Fruit fly (Drosophila melanogaster) S2 (cell line): Measurements from ENCODE around the gene cas.
A peak's percentile ranks its signal among the peaks of the same experiment; 100 is the strongest.

Experiments
- CG8478 ChIP-seq: fragments of >200 bp; optimal IDR thresholded peaks from 2 replicates; lab custom pipeline; 2018
- CTCF ChIP-seq, 2 experiments: fragments of >200 bp; optimal IDR thresholded peaks; 2 replicates each; lab custom pipeline; 2018

Gene cas

DNA sequence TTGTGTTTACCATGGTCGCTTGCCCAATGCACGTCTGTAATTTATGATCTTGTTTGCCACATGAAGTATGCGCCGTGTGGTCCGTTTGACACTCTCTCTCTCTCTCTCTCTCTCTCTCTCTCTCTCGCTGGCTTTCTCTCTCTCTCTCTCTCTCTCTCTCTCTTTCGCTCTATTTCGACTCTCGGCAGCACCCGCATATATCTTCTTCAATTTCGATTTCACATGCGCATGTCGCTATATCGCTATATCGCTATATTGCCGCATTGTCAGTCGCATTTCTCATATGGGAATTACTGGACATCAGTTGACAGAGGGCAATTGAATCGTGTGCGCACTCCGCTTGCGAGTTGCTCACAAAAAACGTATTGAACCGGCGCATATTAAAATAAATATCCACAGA lies 15.5 kb downstream of the cas start:
- no peak for TF ChIP-seq CG8478

DNA sequence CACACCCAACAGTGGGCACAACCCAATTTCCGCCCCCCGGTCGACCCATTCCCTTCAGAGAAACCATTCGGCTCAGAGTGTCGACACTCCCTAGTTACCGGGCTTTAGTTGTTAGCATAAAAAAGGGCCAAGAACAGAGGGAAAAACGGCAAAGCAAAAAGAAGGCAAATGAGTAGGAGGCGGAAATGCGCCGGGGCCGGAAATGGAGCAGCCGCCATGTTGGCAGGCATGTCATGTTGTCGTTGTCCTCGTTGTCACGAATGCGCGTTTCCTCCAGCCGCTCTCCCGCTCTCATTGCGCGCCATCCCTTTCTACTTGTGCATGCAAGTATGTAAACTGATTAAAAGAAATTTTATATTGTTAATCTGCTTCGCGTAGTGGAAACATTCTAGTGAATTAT lies 20.2 kb downstream of the cas start:
- TF ChIP-seq CG8478 (no peak), CTCF (optimal IDR thresholded peaks at IDR 0.05; lab: Kevin White, UChicago) (no peak)

DNA sequence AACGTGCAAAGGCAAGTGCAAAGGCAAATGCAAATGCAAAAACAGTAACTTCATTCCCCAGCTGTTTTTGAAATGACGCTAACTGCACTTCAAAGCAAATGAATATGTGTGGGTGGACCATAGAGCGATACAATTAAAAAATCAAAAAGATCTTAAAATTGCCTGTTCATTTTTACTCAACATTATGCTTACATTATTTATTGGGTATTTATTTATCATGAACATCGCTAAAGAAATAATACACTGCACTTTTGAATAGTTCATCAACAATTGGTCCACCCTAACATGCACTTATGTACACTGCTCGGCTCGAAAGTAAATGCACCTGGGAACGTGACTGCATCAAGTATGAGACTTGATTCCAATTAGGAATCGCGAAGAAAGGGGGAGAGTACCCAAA lies 22.1 kb downstream of the cas start:
- TF ChIP-seq CTCF (optimal IDR thresholded peaks at IDR 0.05; lab: Kevin White, UChicago) (no peak), CG8478 (no peak)

DNA sequence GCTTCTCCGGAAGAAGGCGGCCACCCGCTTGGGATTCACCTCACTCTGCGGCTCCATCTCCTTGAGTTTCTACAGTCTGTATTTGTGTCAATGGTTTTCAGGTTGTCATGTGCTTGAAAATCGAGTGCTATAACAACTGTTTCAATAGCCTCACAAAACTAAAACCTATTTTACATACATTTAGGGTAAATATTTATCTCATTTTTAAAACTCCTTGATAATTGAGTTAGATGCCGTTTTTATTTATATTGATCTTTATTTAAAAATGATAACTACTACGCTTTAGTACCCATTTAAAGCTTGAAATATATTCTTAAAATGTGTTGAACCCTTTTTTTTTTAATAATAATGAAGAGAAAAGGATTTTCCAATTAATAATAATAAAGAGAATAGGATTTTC lies 23.4 kb downstream of the cas start, which contains the start of gene CG2104:
Gene CG2104 (minus strand): TSS at position 101 of the 400 bp plus-strand sequence.
- no peak for TF ChIP-seq CG8478
- TF ChIP-seq CTCF (optimal IDR thresholded peaks at IDR 0.05; lab: Kevin White, UChicago): no peak

DNA sequence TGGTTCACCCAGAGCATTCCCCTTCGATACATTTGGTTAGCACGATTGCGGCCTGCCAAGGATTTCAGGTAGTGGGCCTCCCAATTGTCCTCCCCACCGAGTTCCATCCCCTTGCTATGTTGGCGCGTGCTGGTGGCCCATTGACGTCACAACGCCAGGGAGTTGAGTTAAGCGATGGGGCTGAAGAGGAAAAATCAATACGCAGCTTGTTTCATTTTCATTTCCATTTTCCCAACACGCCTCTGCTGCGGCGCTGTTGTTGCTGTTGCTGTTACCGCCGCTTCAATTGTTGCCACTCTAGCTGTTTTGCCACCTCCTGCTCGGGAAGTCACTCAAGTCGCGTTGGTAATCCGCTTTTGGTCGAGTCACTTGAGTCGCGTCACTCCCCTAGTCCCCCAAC lies 25.6 kb downstream of the cas start:
- TF ChIP-seq CG8478 (no peak), CTCF (optimal IDR thresholded peaks at IDR 0.05; lab: Kevin White, UChicago) (no peak)

DNA sequence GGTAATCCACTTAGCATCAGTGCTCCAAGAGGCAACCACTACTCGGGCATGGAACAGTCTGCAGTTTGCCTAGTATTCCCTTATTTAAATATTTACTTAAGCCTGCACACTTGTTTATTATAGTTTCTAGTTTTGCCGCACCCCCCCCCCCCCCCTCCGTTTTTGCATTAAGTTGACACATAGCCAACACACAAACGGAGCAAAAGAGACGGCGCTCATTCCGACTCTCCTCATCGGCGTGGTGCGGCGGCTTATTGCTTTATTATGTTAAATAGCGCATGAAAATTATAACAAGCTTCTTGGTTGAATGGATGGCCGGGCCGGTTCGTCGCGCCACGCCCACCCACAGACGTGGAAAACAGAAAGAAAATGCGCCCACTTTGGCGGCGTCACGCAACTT lies 27.0 kb downstream of the cas start:
- TF ChIP-seq CTCF (optimal IDR thresholded peaks at IDR 0.05; lab: Kevin White, UChicago): no peak
- no peak for TF ChIP-seq CG8478

DNA sequence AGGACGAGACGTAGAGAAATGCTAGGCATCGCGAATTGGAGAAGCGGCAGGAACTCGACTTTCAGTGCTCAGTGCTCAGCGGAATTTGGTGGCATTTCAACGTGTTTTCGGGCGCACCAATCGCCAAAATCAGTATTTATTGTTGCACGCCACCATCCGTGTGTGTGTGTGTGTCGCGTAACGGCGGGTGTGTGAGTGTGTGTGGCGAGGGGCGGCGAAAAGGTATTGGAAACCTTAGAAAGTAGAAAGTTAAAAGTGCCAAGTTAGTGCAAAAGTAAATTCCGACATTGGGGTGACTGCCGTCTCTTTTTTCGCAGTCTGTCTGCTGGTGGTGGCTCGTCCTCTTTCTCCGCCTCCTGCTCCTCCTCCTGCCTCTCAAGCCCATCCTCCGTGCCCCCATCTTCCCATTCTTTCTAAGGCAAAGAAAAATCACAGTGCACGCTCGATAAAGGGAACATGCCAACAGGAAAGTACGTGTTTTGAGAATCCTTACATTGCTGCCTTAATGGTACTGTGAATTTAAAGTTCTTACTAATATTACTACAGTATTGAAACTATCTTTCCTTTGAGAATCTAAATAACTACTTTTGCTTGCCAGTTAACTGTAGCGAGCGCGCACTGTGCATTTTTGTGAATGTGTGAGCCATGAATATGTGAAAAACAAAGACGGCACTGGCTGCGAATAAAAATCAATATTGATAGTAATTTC lies 30.4 kb downstream of the cas start:
- TF ChIP-seq CG8478 (no peak), CTCF (optimal IDR thresholded peaks at IDR 0.05; lab: Kevin White, UChicago) (no peak)

DNA sequence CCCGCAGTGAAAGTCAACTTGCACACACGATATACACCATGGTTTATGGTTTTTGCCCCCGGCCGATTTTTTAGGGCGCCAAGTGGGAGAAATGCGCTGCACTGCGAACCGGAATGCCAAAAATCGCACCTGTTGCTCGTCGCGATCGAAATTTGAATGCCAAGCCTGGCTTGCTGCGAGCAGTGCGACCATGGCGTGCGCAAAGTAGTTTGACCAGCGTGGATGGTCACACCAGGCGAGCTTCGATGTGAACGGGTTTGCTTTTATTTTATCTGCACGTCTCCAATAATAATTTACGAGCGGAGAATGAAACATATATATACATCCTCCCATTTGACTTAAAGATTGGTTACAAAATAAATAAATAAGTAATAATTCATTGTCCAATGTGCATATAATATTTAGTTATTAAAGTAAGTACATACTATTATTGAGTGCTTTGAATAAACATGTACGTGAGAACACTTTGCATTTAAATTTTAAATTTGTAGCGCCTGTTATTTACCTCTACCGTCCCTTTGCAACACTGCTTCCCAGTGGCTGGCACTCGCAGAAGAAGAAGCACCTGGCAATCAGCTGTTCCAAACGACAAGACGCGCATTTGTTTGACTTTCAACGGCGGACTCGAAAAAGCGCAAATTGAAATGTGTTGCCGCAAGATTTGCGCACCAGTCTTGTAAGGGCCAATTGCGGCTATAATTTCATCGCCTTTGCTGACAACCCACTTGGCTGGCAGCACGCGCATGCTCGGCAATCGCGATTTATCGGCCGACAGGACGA lies 31.1 kb downstream of the cas start, which contains the start of the genes Rab23 and plx:
Gene Rab23 (minus strand): TSS at position 166 of the 780 bp plus-strand sequence.
Gene plx (plus strand): TSS at position 587 of the 780 bp plus-strand sequence.
- TF ChIP-seq CG8478 (no peak), CTCF (optimal IDR thresholded peaks at IDR 0.05; lab: Kevin White, UChicago) (peak in 1 of 2 experiments; percentile 27)

DNA sequence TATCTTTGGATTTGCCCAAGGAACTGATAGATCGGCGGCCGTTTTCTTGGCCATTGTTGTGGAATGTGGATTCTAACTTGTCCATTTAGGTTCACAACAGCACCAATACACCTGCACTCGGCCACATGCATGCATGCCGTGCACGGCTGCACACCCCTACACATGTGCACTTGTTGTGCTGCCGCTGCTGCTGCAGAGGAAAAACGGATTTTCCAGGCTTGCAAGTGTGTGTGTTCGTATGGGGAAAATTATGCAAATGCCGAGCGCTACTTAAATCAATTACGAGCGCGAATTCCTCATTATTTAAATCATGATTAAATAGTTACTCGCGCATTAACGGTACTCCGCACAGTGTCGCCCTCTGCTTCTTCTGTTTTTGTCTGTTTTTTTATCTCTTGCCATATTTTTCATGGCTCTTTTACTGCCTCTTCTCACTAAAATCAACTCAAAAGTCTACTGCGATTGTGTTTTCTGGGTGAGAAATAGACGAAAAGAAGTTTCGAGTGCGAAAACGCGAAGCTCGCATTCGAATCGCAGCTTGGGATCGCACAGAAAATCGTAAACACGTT lies 32.0 kb downstream of the cas start:
- TF ChIP-seq CTCF (optimal IDR thresholded peaks at IDR 0.05; lab: Kevin White, UChicago) (no peak), CG8478 (no peak)

DNA sequence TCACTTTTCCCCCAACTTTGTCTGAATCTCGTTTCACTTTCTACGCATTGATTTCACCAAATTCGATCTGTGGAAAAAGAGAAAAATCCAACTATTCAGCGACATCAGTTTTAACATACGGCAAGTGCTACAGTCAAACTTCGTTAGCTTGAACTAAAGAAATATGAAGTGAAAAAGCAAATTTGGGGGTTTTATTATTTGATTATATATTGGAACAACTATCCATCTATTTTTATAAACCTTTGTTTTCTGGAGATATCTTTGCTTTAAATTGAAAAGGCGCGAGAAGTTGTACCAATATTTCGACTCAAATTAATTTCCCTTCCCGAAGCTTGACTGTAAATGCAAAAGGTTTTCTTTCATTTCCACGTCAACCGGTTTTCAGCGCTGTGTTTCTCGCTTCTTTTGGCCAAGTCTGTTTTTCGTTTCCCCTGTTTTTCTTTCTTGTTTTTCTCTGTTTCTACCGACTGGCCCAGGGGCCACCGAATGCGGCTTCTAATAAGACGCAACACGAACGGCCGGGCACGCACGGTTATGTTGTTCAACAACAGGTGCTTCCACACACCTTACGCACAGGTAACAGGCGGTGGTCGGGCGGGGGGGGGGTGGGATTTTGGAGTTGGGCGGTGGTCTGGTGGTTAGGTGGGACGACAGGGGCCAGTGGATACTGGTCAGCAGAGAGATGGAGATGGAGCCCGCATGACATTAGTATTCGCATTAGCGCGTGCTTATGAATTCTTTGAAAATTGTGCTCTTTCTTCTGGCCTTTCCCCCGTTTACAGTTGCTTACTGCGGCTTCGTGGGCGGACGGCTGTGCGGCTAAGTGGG lies 33.5 kb downstream of the cas start:
- TF ChIP-seq CG8478: no peak
- no peak for TF ChIP-seq CTCF (optimal IDR thresholded peaks at IDR 0.05; lab: Kevin White, UChicago)

DNA sequence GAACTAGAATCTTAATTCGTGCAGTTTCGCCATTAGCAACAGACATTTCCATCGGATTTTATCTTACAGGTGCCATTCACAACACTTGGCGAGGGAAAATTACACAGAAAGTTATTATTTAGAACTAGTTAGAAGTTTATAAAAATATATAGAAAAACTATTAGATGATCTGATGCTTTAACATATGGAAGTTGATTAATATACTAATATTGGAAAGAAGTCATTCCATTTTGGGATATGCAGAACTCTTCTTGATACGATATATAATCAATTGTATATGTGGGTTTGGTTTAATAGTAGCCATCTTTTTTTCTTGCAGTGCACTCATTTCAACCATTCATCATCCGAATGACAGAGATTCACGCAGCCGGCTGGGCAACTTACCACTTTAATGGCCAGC lies 34.4 kb downstream of the cas start:
- TF ChIP-seq CTCF (optimal IDR thresholded peaks at IDR 0.05; lab: Kevin White, UChicago) (no peak), CG8478 (no peak)

DNA sequence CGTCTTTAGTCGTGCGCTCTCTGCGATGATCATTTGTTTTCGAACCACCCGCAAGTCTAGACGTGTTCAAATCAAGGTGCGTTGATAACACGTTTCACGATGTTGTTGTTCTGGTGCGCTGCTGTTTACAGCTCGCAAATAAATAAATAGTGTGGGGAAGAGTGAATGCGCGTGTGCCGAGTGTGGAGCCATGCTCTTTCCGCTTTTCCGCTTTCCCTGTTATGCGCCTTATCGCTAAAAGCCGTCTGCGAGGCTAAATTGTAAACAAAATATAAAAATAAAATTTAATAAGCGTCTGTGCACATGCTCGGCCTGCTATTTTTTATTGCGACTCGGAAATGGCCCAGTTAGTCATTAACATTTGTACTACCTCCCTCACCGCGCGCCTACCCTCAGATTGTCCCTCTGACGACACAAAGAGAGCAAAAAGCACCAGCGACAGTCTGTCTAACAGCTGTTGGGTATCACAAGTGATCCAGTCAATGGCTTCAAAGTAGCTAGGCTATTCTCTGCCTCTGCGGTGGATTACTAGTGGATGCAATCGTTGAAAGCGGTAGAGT lies 43.9 kb downstream of the cas start:
- TF ChIP-seq CG8478 (no peak), CTCF (optimal IDR thresholded peaks at IDR 0.05; lab: Kevin White, UChicago) (no peak)

DNA sequence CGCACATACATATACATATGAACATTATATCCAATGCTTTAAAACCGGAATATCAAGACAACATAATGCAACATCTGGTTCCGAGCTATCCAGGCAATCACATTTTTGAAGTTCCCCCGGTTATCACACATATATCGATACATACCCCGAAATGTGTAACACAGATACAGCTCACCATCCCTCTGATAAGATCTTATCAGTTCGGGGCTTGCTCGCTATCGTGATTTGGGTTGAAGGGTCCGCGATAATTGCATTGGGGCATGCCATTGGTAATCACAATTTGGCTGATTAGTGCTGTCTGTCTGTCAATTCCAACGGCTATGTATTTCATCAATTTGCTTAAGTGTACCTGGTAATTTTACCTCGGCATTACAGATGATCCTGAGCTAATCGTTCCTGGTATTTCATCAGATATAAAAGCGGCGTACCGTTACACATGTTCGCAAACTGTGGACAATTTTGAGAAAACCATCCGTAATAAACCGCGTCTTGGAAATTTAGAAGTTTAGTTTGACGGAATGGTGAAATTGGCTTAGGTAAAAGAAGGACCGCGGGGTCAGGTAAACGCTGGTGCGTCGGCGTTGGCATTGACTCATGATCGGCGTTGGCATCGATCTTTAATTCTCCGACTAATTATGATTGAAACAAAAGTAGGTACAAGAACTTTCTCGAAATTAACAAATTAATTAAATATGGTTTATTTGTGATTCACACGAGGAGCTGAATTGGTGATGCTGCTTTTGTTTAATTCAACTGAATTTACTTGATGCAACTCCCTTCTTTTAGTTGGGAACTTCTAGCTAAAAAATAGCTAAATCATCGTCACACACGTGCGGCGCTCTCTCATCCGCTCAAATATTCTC lies 44.6 kb downstream of the cas start:
- TF ChIP-seq CG8478 (no peak), CTCF (optimal IDR thresholded peaks at IDR 0.05; lab: Kevin White, UChicago) (no peak)

DNA sequence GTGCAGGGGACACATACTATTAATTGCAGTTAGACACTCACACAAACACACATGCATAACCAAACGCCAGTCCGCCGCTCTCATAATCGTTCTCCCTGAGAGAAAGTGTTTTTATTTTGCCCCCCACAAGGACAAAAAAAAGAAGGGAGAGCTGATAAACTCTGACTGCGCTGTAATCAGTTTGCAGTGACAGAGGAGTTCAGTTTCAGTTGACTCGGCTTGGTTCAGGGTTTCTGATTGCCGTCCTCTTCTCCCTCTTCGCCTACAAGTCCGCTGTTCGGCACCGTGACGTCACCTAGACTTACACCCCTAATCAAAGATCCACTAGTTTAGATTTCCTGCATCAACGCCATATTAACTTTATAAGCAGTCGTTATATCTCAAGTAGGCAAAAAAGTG lies 45.3 kb downstream of the cas start:
- TF ChIP-seq CG8478 (no peak), CTCF (optimal IDR thresholded peaks at IDR 0.05; lab: Kevin White, UChicago) (no peak)
